Fruit fly (Drosophila melanogaster) whole organism, pupa: Measurements from ENCODE around the gene CG46439.

Experiments
- CG12605 ChIP-seq: fragments of 200-800 bp; sonication (Bioruptor generic); IDR thresholded peaks from 2 replicates; pipeline ENCODE4 v1.3.6; 2022; ENCODE audit warnings: missing biosample characterization, missing genetic modification characterization
- CG13204 ChIP-seq: fragments of 200-800 bp; sonication (Bioruptor generic); optimal IDR thresholded peaks from 2 replicates; lab custom pipeline; 2018; ENCODE audit warnings: missing biosample characterization, mild to moderate bottlenecking, missing genetic modification characterization, moderate library complexity
- CG14655 ChIP-seq: fragments of 200-800 bp; sonication (Bioruptor generic); optimal IDR thresholded peaks from 3 replicates; lab custom pipeline; 2017; ENCODE audit warnings: mild to moderate bottlenecking, missing biosample characterization, missing genetic modification reagents, missing genetic modification characterization
- CG17806 ChIP-seq: fragments of 200-800 bp; sonication (Bioruptor generic); optimal IDR thresholded peaks from 2 replicates; lab custom pipeline; 2018; ENCODE audit warnings: missing biosample characterization, mild to moderate bottlenecking, missing genetic modification characterization, moderate library complexity
- CG32121 ChIP-seq: fragments of 200-800 bp; sonication (Bioruptor generic); IDR thresholded peaks from 2 replicates; pipeline ENCODE4 v1.3.6; 2022; ENCODE audit warnings: missing biosample characterization, missing genetic modification characterization
- CG4496 ChIP-seq: fragments of 200-800 bp; sonication (Bioruptor generic); IDR thresholded peaks from 3 replicates; pipeline ENCODE4 v1.3.6; 2022; ENCODE audit warnings: missing biosample characterization, missing genetic modification characterization
- CG8301 ChIP-seq: fragments of 200-800 bp; sonication (Bioruptor generic); optimal IDR thresholded peaks from 2 replicates; lab custom pipeline; 2018; ENCODE audit warnings: missing biosample characterization, mild to moderate bottlenecking, missing genetic modification characterization
- EcR ChIP-seq: fragments of 200-800 bp; sonication (Bioruptor generic); optimal IDR thresholded peaks from 3 replicates; lab custom pipeline; 2019; ENCODE audit warnings: missing biosample characterization, missing genetic modification characterization, mild to moderate bottlenecking, moderate library complexity, missing genetic modification reagents
- Pif1A ChIP-seq: fragments of 200-800 bp; sonication (Bioruptor generic); optimal IDR thresholded peaks from 3 replicates; lab custom pipeline; 2016; ENCODE audit warnings: missing biosample characterization, missing genetic modification characterization
- Pif1B ChIP-seq: fragments of 200-800 bp; sonication (Bioruptor generic); optimal IDR thresholded peaks from 3 replicates; lab custom pipeline; 2016; ENCODE audit warnings: missing biosample characterization, missing genetic modification characterization
- fd96Ca ChIP-seq: fragments of 200-800 bp; sonication (Bioruptor generic); IDR thresholded peaks from 3 replicates; pipeline ENCODE4 v1.3.6; 2022; ENCODE audit warnings: missing biosample characterization, missing genetic modification characterization
- gl ChIP-seq: fragments of 200-800 bp; sonication (Bioruptor generic); optimal IDR thresholded peaks from 2 replicates; lab custom pipeline; 2018; ENCODE audit warnings: missing biosample characterization, mild to moderate bottlenecking, missing genetic modification characterization
- rn ChIP-seq: fragments of 200-800 bp; sonication (Bioruptor generic); IDR thresholded peaks from 2 replicates; pipeline ENCODE4 v1.3.6; 2022; ENCODE audit warnings: missing biosample characterization, missing genetic modification characterization

DNA sequence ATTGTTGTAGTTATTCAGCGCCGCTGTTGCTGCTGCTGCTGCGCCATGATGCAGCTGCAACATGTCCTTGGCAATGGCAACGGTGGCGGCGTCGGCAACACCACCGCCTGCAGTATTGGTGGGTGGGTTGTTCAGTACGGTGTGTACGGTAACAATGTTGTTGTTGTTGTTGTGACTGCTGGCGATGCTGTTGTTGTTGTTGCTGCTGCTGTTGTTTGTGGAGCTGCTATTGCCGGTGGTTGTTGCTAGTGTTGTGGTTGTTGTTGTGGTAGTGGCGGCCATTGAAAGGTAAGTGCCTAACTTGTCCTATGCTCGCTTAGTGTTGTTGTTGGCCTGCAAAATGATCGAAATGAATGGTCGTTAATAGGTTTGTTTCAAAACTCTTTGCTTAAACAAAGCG lies 21.7 kb upstream of the CG46439 start:
- no peak for TF ChIP-seq EcR (GFP tag; lab: Kevin White, UChicago)
- TF ChIP-seq Pif1B (GFP tag; lab: Kevin White, UChicago), result no peak
- TF ChIP-seq CG13204, result no peak
- TF ChIP-seq fd96Ca (GFP tag; lab: Robert Waterston, UW), result no peak
- no peak for TF ChIP-seq CG32121 (GFP tag; lab: Robert Waterston, UW)
- TF ChIP-seq gl (tag; lab: Kevin White, UChicago), result no peak
- TF ChIP-seq Pif1A, result no peak
- no peak for TF ChIP-seq CG14655 (GFP tag; lab: Kevin White, UChicago)
- no peak for TF ChIP-seq CG12605 (GFP tag; lab: Robert Waterston, UW)
- no peak for TF ChIP-seq CG4496 (GFP tag; lab: Robert Waterston, UW)
- no peak for TF ChIP-seq CG8301 (tag; lab: Kevin White, UChicago)
- TF ChIP-seq CG17806, result no peak
- no peak for TF ChIP-seq rn (GFP tag; lab: Robert Waterston, UW)
